Fruit fly (Drosophila melanogaster): ENCODE measurements around the gene Fancl.

Gene Fancl

DNA sequence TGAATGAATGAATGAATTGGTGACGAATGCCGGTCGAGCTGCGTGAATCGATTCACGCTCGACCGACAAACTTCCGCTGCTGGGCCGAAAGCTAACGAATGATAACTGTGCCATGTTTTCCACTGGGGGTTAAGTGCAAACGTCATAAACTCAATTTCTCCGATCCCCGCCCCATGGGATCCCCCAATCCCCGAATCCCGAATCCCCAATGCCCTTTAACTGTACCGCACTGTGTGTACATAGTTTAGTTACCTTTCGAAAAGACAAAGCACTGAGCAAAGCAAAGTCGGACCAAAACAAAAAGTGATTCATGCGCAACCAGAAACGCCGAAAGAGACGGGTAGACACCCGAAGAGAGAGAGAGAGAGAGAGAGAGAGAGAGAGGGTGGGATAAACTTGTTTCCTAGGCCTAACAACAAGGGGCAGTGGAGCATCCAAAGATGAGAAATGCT lies 17.6 kb downstream of the Fancl start:
- no peak for TF ChIP-seq noc (tag; optimal IDR thresholded peaks at IDR 0.05)

DNA sequence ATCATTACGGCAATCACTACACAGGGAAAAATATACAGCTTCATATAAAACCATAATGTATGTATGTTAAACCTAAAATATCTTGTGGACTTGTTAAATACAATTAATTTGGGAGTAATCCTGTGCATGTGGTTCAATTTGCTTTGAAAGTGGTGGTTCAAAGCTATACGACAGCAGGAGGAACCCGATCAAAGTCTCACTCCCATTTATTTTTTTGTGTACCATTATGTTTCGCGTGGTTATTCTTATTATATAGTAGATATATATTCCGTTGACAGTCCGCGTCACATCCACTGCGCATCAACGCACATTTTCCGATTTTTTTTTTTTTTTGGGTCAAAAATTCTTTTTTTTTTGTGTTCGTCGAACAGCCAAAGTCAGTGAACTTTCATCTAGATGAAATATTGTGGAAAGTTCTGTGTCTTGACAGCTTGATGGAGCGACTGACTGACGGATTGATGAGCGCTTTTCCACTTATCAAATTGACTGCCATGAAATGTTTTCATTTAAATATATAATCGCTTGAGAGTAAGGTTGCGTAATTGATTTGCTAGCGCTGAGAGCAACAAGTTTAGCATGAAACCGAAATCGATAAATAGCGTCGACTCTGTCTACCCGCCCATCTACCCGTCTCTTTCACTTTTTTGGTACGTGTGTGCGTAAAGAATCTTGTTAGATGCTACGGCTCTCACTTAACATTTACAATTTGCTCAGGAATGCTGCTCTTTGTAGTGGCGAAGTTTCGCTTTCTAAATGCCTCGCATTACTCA lies 19.5 kb downstream of the Fancl start:
- no peak for TF ChIP-seq noc (tag; optimal IDR thresholded peaks at IDR 0.05)

DNA sequence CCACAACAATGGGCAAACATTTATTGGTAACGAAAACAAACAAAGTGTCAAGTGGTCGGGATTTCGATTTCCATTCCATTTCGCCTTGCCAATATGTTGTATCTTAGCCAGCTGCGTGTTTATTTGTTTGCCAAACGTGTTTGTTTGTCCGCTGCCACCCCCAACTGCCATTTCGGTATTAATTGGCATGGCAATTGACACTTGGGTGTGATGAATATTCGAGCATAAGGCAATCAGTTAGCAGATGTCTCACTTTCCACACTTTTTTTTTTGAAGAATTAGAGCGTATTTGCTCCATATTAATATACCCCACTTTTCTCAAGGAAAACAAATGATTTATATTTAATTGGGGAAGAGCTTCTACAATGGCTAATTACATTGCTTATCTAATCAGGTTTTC lies 21.2 kb downstream of the Fancl start:
- no peak for TF ChIP-seq noc (tag; optimal IDR thresholded peaks at IDR 0.05)

DNA sequence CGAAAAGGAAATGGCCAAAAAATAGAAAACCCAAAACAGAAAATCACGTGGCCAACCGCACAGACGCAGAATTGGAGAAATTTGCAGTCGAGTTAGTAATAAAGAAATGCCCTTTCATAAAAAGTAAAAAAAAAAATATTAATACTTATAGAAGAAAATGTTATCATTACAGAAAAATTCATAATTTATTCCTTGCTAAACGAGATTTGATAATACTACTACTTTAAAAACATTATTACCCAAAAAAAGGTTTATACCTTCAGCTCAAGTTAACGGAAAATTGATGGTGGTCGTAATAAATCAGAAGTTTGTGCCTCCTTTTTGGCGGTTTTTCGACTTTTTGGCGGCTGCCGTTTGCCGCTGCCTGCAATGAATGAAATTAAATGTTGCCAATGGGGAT lies 24.3 kb downstream of the Fancl start:
- TF ChIP-seq noc (tag; optimal IDR thresholded peaks at IDR 0.05), result no peak

DNA sequence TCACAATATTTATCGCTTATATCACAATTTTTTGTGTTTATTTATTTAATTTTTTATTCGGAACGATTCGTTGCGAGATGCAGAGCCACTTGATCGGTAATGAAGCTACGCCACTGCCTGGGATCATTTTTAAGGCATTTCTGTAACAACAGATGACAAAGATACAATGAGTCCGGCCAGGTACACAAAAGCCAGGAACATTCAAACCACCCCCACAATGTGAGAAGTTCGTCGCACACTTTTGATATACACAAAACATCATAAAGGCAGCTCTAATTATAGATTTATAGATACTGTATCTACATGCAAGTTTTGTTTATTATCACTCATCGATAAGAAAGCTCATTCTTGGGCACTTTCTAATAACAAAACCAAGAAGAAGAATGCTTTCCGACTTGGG lies 27.6 kb downstream of the Fancl start, which contains the start of gene CG31407:
Gene CG31407 (minus strand): TSS at position 101 of the 400 bp plus-strand sequence.
- TF ChIP-seq noc (tag; optimal IDR thresholded peaks at IDR 0.05), result no peak

DNA sequence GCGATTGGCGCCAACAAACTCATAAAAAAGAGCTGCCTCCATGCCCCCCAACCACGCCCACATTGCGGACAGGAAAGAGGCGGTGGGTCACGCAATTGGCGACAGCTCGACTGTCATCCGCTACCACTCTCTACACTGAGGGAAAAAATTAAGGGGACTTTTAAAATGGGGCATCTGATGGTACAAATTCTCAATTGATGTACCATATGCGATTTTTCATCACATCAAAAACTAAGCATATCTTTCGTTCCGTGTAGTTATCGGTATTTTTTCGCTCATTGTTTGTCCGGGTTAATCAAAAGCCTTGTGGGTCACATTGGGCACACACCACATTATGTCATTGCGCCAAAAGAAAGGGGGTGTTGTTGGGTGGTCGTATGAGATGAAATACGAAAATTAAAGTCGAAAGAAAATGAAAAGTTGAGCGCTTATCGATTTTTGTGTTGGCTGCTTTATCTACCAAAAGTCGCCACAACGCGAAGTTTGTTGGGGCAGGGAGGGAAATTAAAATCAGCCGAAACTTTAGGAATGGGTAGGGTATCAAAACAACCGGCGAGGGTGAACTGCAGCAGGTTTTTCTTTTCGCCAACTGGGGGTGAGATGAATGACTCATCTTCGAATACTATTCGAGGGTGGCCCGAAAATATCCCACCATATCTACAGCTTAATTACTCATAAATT lies 28.5 kb downstream of the Fancl start:
- no peak for TF ChIP-seq noc (tag; optimal IDR thresholded peaks at IDR 0.05)

All from whole organism, larva.